Worm (Caenorhabditis elegans): ENCODE data around the gene C06B8.3.

The C06B8.3 gene

ce11 chrV:15479825-15480224 is 4.6 kb downstream of the C06B8.3 start:
- TF ChIP-seq dmd-6 (GFP tag; IDR thresholded peaks at IDR 0.05) (no peak), daf-16 (GFP tag; optimal IDR thresholded peaks at IDR 0.05) (peak in 1 of 2 experiments; percentile 7), daf-16 (tag; optimal IDR thresholded peaks at IDR 0.05) (peak; percentile 22), rbr-2 (tag; optimal IDR thresholded peaks at IDR 0.05) (no peak), dve-1 (tag; optimal IDR thresholded peaks at IDR 0.05; ENCODE audit: insufficient read depth) (peak; percentile 21), mep-1 (tag; optimal IDR thresholded peaks at IDR 0.05) (no peak), skn-1 (tag; optimal IDR thresholded peaks at IDR 0.05) (no peak), F26F4.8 (GFP tag; conservative IDR thresholded peaks at IDR 0.05) (0 out of 2 replicates have a peak, but pooled peaks have one; percentile 10), lim-7 (GFP tag; IDR thresholded peaks at IDR 0.05) (peak; percentile 68), ztf-11 (tag; optimal IDR thresholded peaks at IDR 0.05) (no peak), nhr-42 (GFP tag; IDR thresholded peaks at IDR 0.05) (no peak), fos-1 (tag; optimal IDR thresholded peaks at IDR 0.05) (no peak), daf-12 (tag; optimal IDR thresholded peaks at IDR 0.05) (no peak), gei-8 (GFP tag; optimal IDR thresholded peaks at IDR 0.05) (peak; percentile 42), madf-9 (GFP tag; conservative IDR thresholded peaks at IDR 0.05) (no peak), mxl-2 (GFP tag; conservative IDR thresholded peaks at IDR 0.05) (no peak), pqm-1 (tag; optimal IDR thresholded peaks at IDR 0.05) (no peak), aha-1 (tag) (peak; percentile 14), madf-5 (GFP tag; IDR thresholded peaks at IDR 0.05) (peak in 1 of 2 experiments; percentile 32; a peak in 1 of 4 replicates), zag-1 (tag; optimal IDR thresholded peaks at IDR 0.05) (no peak), egl-27 (tag; optimal IDR thresholded peaks at IDR 0.05) (no peak), Y48G9A.11 (GFP tag; IDR thresholded peaks at IDR 0.05) (no peak; the same call in 1 of the 2 replicates), mdl-1 (tag; optimal IDR thresholded peaks at IDR 0.05) (no peak), duxl-1 (tag; optimal IDR thresholded peaks at IDR 0.05; ENCODE audit: poor library complexity) (peak; percentile 14), F10B5.3 (tag; optimal IDR thresholded peaks at IDR 0.05) (no peak), ZK337.2 (GFP tag; IDR thresholded peaks at IDR 0.05) (no peak), php-3 (GFP tag; IDR thresholded peaks at IDR 0.05) (no peak), unc-62 (GFP tag; optimal IDR thresholded peaks at IDR 0.05 in 1 of 2) (no peak), unc-62 (tag; optimal IDR thresholded peaks at IDR 0.05) (no peak), mdt-29 (GFP tag; IDR thresholded peaks at IDR 0.05) (no peak), lin-29 (GFP tag; IDR thresholded peaks at IDR 0.05) (no peak), nhr-48 (tag; optimal IDR thresholded peaks at IDR 0.05) (no peak), ceh-82 (tag; optimal IDR thresholded peaks at IDR 0.05) (no peak), F44E2.7 (GFP tag; IDR thresholded peaks at IDR 0.05) (no peak), arid-1 (GFP tag; conservative IDR thresholded peaks at IDR 0.05) (peak; percentile 56; the same call in 1 of the 2 replicates), hmg-1.1 (GFP tag; IDR thresholded peaks at IDR 0.05) (no peak), hlh-11 (tag; optimal IDR thresholded peaks at IDR 0.05) (peak; percentile 2), Y105C5A.15 (GFP tag; IDR thresholded peaks at IDR 0.05) (no peak), pha-4 (GFP tag; IDR thresholded peaks at IDR 0.05) (peak; percentile 13; the same call in 1 of the 2 replicates), pha-4 (tag; optimal IDR thresholded peaks at IDR 0.05) (no peak), hif-1 (tag; optimal IDR thresholded peaks at IDR 0.05) (no peak), mxl-3 (GFP tag; optimal IDR thresholded peaks at IDR 0.05) (no peak), dmd-8 (GFP tag; IDR thresholded peaks at IDR 0.05) (peak; percentile 73; the same call in 1 of the 2 replicates), dmd-9 (GFP tag; IDR thresholded peaks at IDR 0.05) (no peak), hlh-30 (tag; optimal IDR thresholded peaks at IDR 0.05; ENCODE audit: insufficient read depth) (no peak), F49E8.2 (tag; optimal IDR thresholded peaks at IDR 0.05; ENCODE audit: borderline replicate concordance) (no peak), nhr-77 (tag; optimal IDR thresholded peaks at IDR 0.05) (no peak), Y75B8A.6 (GFP tag; IDR thresholded peaks at IDR 0.05) (peak; percentile 40; the same call in 1 of the 2 replicates), ces-1 (GFP tag; optimal IDR thresholded peaks at IDR 0.05) (no peak), ceh-62 (tag; optimal IDR thresholded peaks at IDR 0.05) (no peak), ZK546.5 (tag; optimal IDR thresholded peaks at IDR 0.05) (no peak), cey-2 (tag; optimal IDR thresholded peaks at IDR 0.05; ENCODE audit: borderline replicate concordance, insufficient read depth) (no peak)
